Fruit fly (Drosophila melanogaster): Measurements from ENCODE around the gene mahe.

Gene mahe

dm6 chrX:7972363-7972942 is 41.3 kb upstream of the mahe start:
- peak; percentile 50 for TF ChIP-seq CG7101 (tag; optimal IDR thresholded peaks at IDR 0.05)
- no peak for TF ChIP-seq Mnt (GFP tag; optimal IDR thresholded peaks at IDR 0.05)
- peak; percentile 14 for TF ChIP-seq CG5204 (GFP tag; optimal IDR thresholded peaks at IDR 0.05)
- peak; percentile 66 for TF ChIP-seq bab1 (GFP tag; optimal IDR thresholded peaks at IDR 0.05)
- no peak for TF ChIP-seq Crg-1 (GFP tag; optimal IDR thresholded peaks at IDR 0.05)
- TF ChIP-seq cic (GFP tag; optimal IDR thresholded peaks at IDR 0.05) = no peak
- TF ChIP-seq CG7045 (GFP tag; optimal IDR thresholded peaks at IDR 0.05) = peak; percentile 5
- peak; percentile 44 for TF ChIP-seq CG14711 (tag; optimal IDR thresholded peaks at IDR 0.05)

- TF ChIP-seq CG14711 (tag; optimal IDR thresholded peaks at IDR 0.05) (peak; percentile 38), Clk (GFP tag; optimal IDR thresholded peaks at IDR 0.05) (no peak), CG5204 (GFP tag; optimal IDR thresholded peaks at IDR 0.05) (peak; percentile 2), cic (GFP tag; optimal IDR thresholded peaks at IDR 0.05) (no peak), bab1 (GFP tag; optimal IDR thresholded peaks at IDR 0.05) (peak; percentile 73), Mnt (GFP tag; optimal IDR thresholded peaks at IDR 0.05) (no peak), Crg-1 (GFP tag; optimal IDR thresholded peaks at IDR 0.05) (no peak), Hr96 (GFP tag; optimal IDR thresholded peaks at IDR 0.05) (peak; percentile 22)
Observed at dm6 chrX:7970396-7970795, 39.2 kb upstream of the mahe start.

DNA sequence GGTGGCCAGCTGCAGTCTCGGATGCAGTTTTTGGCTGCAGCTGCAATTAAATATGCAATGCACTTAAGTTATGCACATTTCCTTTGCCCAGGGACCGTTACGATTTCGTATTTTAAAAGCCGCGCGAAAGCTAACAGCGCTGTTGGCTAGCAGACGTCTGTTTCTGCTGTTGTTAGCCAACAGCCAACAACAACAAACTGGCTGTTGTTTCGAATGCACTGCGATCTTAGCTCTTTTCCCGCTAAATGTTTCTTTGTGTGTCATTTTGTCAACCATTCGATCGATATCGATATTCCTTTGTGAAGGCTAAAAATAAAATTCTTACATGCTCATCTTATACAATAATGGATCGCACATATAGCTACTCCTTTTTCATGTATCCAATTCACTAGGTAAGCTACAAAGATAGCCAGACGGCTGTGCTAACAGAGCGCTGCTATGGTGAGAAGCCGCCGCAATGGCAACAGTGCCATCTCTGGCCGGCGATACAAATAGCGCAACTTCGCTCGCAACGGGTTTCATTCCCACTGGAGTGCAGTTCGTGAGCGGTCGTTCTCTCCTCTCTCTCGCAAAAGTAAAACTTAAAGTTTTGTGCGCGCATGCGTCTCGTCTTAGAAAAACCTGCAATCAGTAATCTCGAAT is 38.1 kb upstream of the mahe start:
- TF ChIP-seq CG11617 (GFP tag; optimal IDR thresholded peaks at IDR 0.05) (no peak), kay (GFP tag; ENCODE audit: borderline replicate concordance) (no peak), toe (GFP tag; optimal IDR thresholded peaks at IDR 0.05) (no peak), Hr96 (GFP tag; optimal IDR thresholded peaks at IDR 0.05) (no peak), cic (GFP tag; optimal IDR thresholded peaks at IDR 0.05) (no peak), CG7101 (tag; optimal IDR thresholded peaks at IDR 0.05) (no peak), CG33017 (tag; optimal IDR thresholded peaks at IDR 0.05) (no peak), ovo (GFP tag; optimal IDR thresholded peaks at IDR 0.05) (no peak), CG7045 (GFP tag; optimal IDR thresholded peaks at IDR 0.05) (no peak), Mnt (GFP tag; optimal IDR thresholded peaks at IDR 0.05) (peak; percentile 9), CG1620 (GFP tag; optimal IDR thresholded peaks at IDR 0.05) (no peak), CG12768 (GFP tag; optimal IDR thresholded peaks at IDR 0.05) (no peak), Clk (GFP tag; optimal IDR thresholded peaks at IDR 0.05) (no peak), Crg-1 (GFP tag; optimal IDR thresholded peaks at IDR 0.05) (peak; percentile 54), CG14711 (tag; optimal IDR thresholded peaks at IDR 0.05) (peak; percentile 5), pad (GFP tag; optimal IDR thresholded peaks at IDR 0.05) (peak; percentile 19), cnc (optimal IDR thresholded peaks at IDR 0.05) (no peak), bab1 (GFP tag; optimal IDR thresholded peaks at IDR 0.05) (peak; percentile 58), CG5204 (GFP tag; optimal IDR thresholded peaks at IDR 0.05) (no peak), tj (GFP tag; optimal IDR thresholded peaks at IDR 0.05) (no peak)

- TF ChIP-seq CG7101 (tag; optimal IDR thresholded peaks at IDR 0.05) (peak; percentile 61), Clk (GFP tag; optimal IDR thresholded peaks at IDR 0.05) (no peak), pad (GFP tag; optimal IDR thresholded peaks at IDR 0.05) (no peak), ovo (GFP tag; optimal IDR thresholded peaks at IDR 0.05) (peak; percentile 9), Hr96 (GFP tag; optimal IDR thresholded peaks at IDR 0.05) (peak; percentile 52), CG5204 (GFP tag; optimal IDR thresholded peaks at IDR 0.05) (no peak), CG33017 (tag; optimal IDR thresholded peaks at IDR 0.05) (no peak), cnc (optimal IDR thresholded peaks at IDR 0.05) (no peak), toe (GFP tag; optimal IDR thresholded peaks at IDR 0.05) (no peak), CG12768 (GFP tag; optimal IDR thresholded peaks at IDR 0.05) (no peak), CG11617 (GFP tag; optimal IDR thresholded peaks at IDR 0.05) (peak; percentile 38), CG1620 (GFP tag; optimal IDR thresholded peaks at IDR 0.05) (peak; percentile 8), kay (GFP tag; ENCODE audit: borderline replicate concordance) (no peak), Mnt (GFP tag; optimal IDR thresholded peaks at IDR 0.05) (no peak), CG7045 (GFP tag; optimal IDR thresholded peaks at IDR 0.05) (no peak), bab1 (GFP tag; optimal IDR thresholded peaks at IDR 0.05) (peak; percentile 3), CG14711 (tag; optimal IDR thresholded peaks at IDR 0.05) (peak; percentile 86), cic (GFP tag; optimal IDR thresholded peaks at IDR 0.05) (no peak), Crg-1 (GFP tag; optimal IDR thresholded peaks at IDR 0.05) (no peak), tj (GFP tag; optimal IDR thresholded peaks at IDR 0.05) (no peak)
Observed at dm6 chrX:7968215-7968799, 37.1 kb upstream of the mahe start, which contains the start of gene sws. Gene sws (minus strand): TSS chrX:7968236.

DNA sequence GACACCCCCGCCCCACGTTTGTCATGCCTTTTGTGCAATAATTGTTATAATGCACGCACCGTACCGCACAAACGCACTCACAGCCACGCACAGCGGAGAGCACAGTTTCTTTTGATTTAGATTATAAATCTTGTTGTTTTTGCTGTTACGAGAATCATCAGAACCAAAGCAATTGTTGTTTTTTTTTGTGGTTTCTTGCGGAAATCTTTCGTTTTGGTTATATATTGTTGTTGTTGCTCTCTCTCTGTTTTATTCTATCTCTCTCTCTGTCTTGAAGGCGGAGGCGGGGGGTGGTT is 36.6 kb upstream of the mahe start:
- TF ChIP-seq CG12768 (GFP tag; optimal IDR thresholded peaks at IDR 0.05) (no peak), CG11617 (GFP tag; optimal IDR thresholded peaks at IDR 0.05) (no peak), CG5204 (GFP tag; optimal IDR thresholded peaks at IDR 0.05) (no peak), CG33017 (tag; optimal IDR thresholded peaks at IDR 0.05) (no peak), bab1 (GFP tag; optimal IDR thresholded peaks at IDR 0.05) (no peak), tj (GFP tag; optimal IDR thresholded peaks at IDR 0.05) (peak; percentile 22), cnc (optimal IDR thresholded peaks at IDR 0.05) (no peak), Mnt (GFP tag; optimal IDR thresholded peaks at IDR 0.05) (peak; percentile 1)
